Worm (Caenorhabditis elegans): ENCODE results near the gene romo-1.

DNA sequence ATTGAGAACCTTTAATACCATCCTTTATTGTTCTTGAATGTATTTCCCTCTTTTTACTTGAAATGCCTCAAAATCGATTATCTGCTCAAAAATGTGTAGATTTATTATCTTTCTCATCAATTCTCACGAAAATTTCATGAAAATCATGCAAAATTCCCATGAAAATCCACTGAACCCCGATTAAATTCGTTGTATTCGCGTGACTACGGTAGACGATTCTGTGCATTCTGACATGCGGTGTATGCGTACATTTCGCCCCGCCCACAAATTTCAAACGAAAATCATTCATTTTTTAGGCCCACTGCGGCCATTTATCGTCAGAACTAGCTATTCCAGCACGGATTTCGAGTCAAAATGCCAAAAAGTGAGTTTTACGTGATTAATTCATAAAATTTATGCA lies 7.4 kb upstream of the romo-1 start, which contains the start of gene F15D4.5:
- TF ChIP-seq F57C9.4 (tag; optimal IDR thresholded peaks at IDR 0.05) (no peak), ama-1 (optimal IDR thresholded peaks at IDR 0.05) (no peak), ama-1 (GFP tag; optimal IDR thresholded peaks at IDR 0.05) (no peak), sea-2 (GFP tag; IDR thresholded peaks at IDR 0.05) (no peak), bed-1 (GFP tag; IDR thresholded peaks at IDR 0.05) (no peak), ztf-28 (GFP tag; IDR thresholded peaks at IDR 0.05) (no peak)

All from whole organism, young adult.